Fruit fly (Drosophila melanogaster) whole organism, adult: Measurements from ENCODE around the gene mtd.
A peak's percentile ranks its signal among the peaks of the same experiment; 100 is the strongest.

Experiments
- CG11617 ChIP-seq: fragments of 200-800 bp; sonication (Bioruptor generic); optimal IDR thresholded peaks from 2 replicates; lab custom pipeline; 2017; ENCODE audit warnings: mild to moderate bottlenecking, missing biosample characterization, missing genetic modification reagents, missing genetic modification characterization
- CG12768 ChIP-seq: fragments of 200-800 bp; sonication (Bioruptor generic); optimal IDR thresholded peaks from 2 replicates; lab custom pipeline; 2017; ENCODE audit warnings: missing biosample characterization, missing genetic modification characterization, mild to moderate bottlenecking, moderate library complexity, missing genetic modification reagents
- CG33017 ChIP-seq: fragments of 200-800 bp; sonication (Bioruptor generic); optimal IDR thresholded peaks from 2 replicates; lab custom pipeline; 2018; ENCODE audit warnings: missing biosample characterization, mild to moderate bottlenecking, missing genetic modification characterization, moderate library complexity
- CG5204 ChIP-seq: fragments of 200-800 bp; sonication (Bioruptor generic); optimal IDR thresholded peaks from 2 replicates; lab custom pipeline; 2016; ENCODE audit warnings: missing biosample characterization, missing genetic modification characterization
- CG7045 ChIP-seq: fragments of 200-800 bp; sonication (Bioruptor generic); optimal IDR thresholded peaks from 2 replicates; lab custom pipeline; 2017; ENCODE audit warnings: missing biosample characterization, mild to moderate bottlenecking, missing genetic modification characterization
- CG7101 ChIP-seq: fragments of 200-800 bp; sonication (Bioruptor generic); optimal IDR thresholded peaks from 2 replicates; lab custom pipeline; 2018; ENCODE audit warnings: missing biosample characterization, mild to moderate bottlenecking, missing genetic modification characterization, moderate library complexity
- Clk ChIP-seq: fragments of 200-800 bp; sonication (Bioruptor generic); optimal IDR thresholded peaks from 2 replicates; lab custom pipeline; 2017; ENCODE audit warnings: missing biosample characterization, missing genetic modification characterization
- Crg-1 ChIP-seq: fragments of 200-800 bp; sonication (Bioruptor generic); optimal IDR thresholded peaks from 2 replicates; lab custom pipeline; 2016; ENCODE audit warnings: missing biosample characterization, missing genetic modification characterization
- Hr96 ChIP-seq: fragments of 200-800 bp; sonication (Bioruptor generic); optimal IDR thresholded peaks from 2 replicates; lab custom pipeline; 2016; ENCODE audit warnings: missing biosample characterization, missing genetic modification characterization
- Mnt ChIP-seq: fragments of 200-800 bp; sonication (Bioruptor generic); optimal IDR thresholded peaks from 2 replicates; lab custom pipeline; 2016; ENCODE audit warnings: missing biosample characterization, mild to moderate bottlenecking, missing genetic modification characterization
- bab1 ChIP-seq: fragments of 200-800 bp; sonication (Bioruptor generic); optimal IDR thresholded peaks from 3 replicates; lab custom pipeline; 2019; ENCODE audit warnings: missing biosample characterization, mild to moderate bottlenecking, missing genetic modification characterization, moderate library complexity
- cic ChIP-seq: fragments of 200-800 bp; sonication (Bioruptor generic); optimal IDR thresholded peaks from 2 replicates; lab custom pipeline; 2017; ENCODE audit warnings: missing biosample characterization, mild to moderate bottlenecking, missing genetic modification characterization, moderate library complexity
- cnc ChIP-seq, 2 experiments: fragments of >200 bp; optimal IDR thresholded peaks; 2 replicates each; lab custom pipeline; 2017
- kay ChIP-seq: fragments of 200-800 bp; sonication (Bioruptor generic); peaks from one replicate; lab custom pipeline; 2016; ENCODE audit warnings: missing biosample characterization, missing genetic modification characterization, borderline replicate concordance
- ovo ChIP-seq: fragments of 200-800 bp; sonication (Bioruptor generic); optimal IDR thresholded peaks from 2 replicates; lab custom pipeline; 2016; ENCODE audit warnings: missing biosample characterization, missing genetic modification characterization
- pad ChIP-seq: fragments of 200-800 bp; sonication (Bioruptor generic); optimal IDR thresholded peaks from 3 replicates; lab custom pipeline; 2017; ENCODE audit warnings: missing biosample characterization, missing genetic modification characterization, mild to moderate bottlenecking, moderate library complexity, missing genetic modification reagents
- tj ChIP-seq: fragments of 200-800 bp; sonication (Bioruptor generic); optimal IDR thresholded peaks from 3 replicates; lab custom pipeline; 2017; ENCODE audit warnings: missing biosample characterization, mild to moderate bottlenecking, missing genetic modification characterization, moderate library complexity

mtd gene

DNA sequence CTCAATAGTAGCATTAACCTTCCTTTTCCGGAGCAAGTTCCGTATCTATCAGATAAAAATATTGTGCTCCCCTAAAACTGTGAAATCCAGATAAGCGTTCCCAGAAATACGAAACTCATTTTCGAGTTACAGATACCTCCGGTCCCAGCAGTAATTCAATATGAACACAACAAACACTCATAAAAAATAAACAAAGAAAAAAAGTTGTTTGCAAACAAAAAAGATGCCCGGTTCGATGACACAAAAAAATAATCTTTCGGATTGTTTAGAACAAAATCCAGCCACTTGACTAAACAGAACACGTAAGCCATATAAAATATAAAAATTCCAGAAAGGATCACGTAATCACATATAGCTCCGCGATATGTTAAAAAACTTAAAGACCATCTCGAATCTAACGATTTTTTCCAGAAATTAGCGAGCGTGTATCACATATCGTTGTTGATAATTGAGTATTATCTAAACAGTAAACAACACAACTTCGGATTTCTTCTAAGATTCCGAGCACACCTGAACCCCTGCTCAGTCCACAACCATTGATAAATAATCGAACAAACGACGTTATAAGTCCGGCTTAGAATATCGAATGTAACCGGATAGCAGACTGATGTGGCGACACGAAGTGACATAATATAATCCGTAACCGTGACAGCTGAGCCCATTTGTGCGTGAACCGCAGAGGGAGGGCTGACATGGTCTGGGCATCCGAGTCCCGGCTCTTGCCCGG lies 31.0 kb downstream of the mtd start:
- TF ChIP-seq Crg-1 (GFP tag; lab: Kevin White, UChicago): no peak
- TF ChIP-seq Hr96: no peak
- TF ChIP-seq ovo: peak; percentile 24
- no peak for TF ChIP-seq CG7101
- no peak for TF ChIP-seq tj (GFP tag; lab: Kevin White, UChicago)
- TF ChIP-seq cnc (optimal IDR thresholded peaks at IDR 0.05; lab: Kevin White, UChicago): no peak
- TF ChIP-seq bab1 (GFP tag; lab: Kevin White, UChicago): no peak

DNA sequence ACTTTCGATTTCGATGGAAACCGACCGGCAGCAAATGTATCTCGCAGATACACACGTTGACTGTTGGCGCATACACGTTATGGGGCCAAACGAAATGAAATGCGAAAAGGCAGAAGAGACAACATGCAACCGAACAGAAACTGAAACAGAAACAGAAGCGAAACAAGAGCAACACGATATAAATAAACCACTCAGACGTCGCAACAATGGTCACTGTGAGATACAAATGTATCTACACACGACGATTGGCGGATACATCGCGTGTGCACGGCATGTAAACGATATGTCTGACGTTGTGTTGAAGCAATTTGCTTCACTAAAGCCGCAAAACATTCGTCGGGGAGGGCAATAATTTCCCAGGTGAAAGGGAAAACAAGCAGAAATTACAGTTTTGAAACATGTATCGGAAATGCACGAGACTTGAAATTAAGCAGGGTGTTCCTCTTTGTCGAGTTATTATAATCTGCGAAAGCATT lies 32.6 kb downstream of the mtd start:
- TF ChIP-seq pad: no peak
- no peak for TF ChIP-seq Clk (GFP tag; lab: Kevin White, UChicago)
- TF ChIP-seq Mnt: no peak
- no peak for TF ChIP-seq CG11617 (GFP tag; lab: Kevin White, UChicago)
- TF ChIP-seq CG7101: no peak
- TF ChIP-seq CG12768 (GFP tag; lab: Kevin White, UChicago): no peak
- no peak for TF ChIP-seq tj (GFP tag; lab: Kevin White, UChicago)
- TF ChIP-seq CG7045 (GFP tag; lab: Kevin White, UChicago): no peak
- TF ChIP-seq CG5204 (GFP tag; lab: Kevin White, UChicago): no peak
- no peak for TF ChIP-seq cic (GFP tag; lab: Kevin White, UChicago)

dm6 chr3R:5316790-5317189 lies 33.5 kb downstream of the mtd start:
- TF ChIP-seq CG5204 (GFP tag; lab: Kevin White, UChicago): no peak

- TF ChIP-seq Crg-1 (GFP tag; lab: Kevin White, UChicago): no peak
Observed at dm6 chr3R:5315871-5316270, 34.4 kb downstream of the mtd start.

- TF ChIP-seq kay (peak; percentile 62), cnc (optimal IDR thresholded peaks at IDR 0.05; lab: Kevin White, UChicago) (no peak), Mnt (no peak), CG12768 (GFP tag; lab: Kevin White, UChicago) (peak; percentile 51)
Observed at dm6 chr3R:5315050-5315643, 35.1 kb downstream of the mtd start.

dm6 chr3R:5310250-5310649 lies 40.0 kb downstream of the mtd start:
- TF ChIP-seq tj (GFP tag; lab: Kevin White, UChicago): no peak
- peak; percentile 73 for TF ChIP-seq kay

dm6 chr3R:5309234-5309798 lies 40.9 kb downstream of the mtd start:
- TF ChIP-seq kay: peak; percentile 89
- TF ChIP-seq Hr96: no peak
- TF ChIP-seq CG33017 (tag; lab: Kevin White, UChicago): no peak
- TF ChIP-seq pad: peak; percentile 5
- TF ChIP-seq cic (GFP tag; lab: Kevin White, UChicago): peak; percentile 49

- TF ChIP-seq Mnt (no peak), kay (peak; percentile 66)
Observed at dm6 chr3R:5308137-5308797, 42.0 kb downstream of the mtd start.

DNA sequence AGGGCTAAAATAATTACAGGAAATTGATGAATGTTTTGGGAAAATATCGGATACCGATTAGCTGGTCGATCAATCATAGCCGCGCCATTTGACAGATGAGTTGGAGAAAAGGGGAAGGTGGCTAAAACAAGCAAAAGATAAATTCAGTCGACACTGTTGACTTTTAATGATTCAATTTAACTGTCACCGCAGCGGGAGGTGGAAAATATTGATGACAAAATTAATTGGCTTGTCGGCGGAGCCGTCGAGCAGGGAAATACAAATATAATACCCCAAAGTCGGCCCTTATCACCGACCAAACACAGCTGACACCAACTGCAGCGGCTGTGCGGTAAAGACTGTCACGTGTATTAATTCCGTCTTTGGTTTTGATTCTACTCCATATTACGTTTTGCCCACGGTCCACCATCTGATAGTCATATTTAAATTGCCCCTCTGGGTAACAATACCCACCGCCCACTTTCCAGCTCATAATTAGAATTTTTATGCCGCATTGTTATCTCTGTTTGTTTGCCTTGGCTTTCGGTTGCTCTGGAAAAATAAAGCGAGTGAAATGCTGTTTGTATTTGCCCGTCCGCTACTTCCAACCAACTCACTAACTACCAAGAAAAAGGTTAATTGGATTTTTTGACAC lies 44.3 kb downstream of the mtd start:
- TF ChIP-seq CG5204 (GFP tag; lab: Kevin White, UChicago): no peak
- peak; percentile 10 for TF ChIP-seq CG12768 (GFP tag; lab: Kevin White, UChicago)
- peak; percentile 87 for TF ChIP-seq kay
- TF ChIP-seq cic (GFP tag; lab: Kevin White, UChicago): peak; percentile 44
